Worm (Caenorhabditis elegans) whole organism, L4 larva: ENCODE results near the gene C27D8.1.

Experiments used
- D1046.2 ChIP-seq: fragments of 200-800 bp; sonication (Bioruptor generic); IDR thresholded peaks from 2 replicates; pipeline ENCODE4 v1.3.6; 2022; ENCODE audit warnings: missing genetic modification characterization, missing compliant biosample characterization
- F26F4.8 ChIP-seq: fragments of 200-800 bp; sonication (Bioruptor generic); conservative IDR thresholded peaks from 2 replicates; pipeline ENCODE4 v1.3.6; 2022; ENCODE audit warnings: missing genetic modification characterization, missing compliant biosample characterization
- F37D6.2 ChIP-seq: sonication (generic microtip); optimal IDR thresholded peaks from 2 replicates; lab custom pipeline; 2016; ENCODE audit warnings: mild to moderate bottlenecking, missing genetic modification characterization, missing compliant biosample characterization
- F44E2.7 ChIP-seq: fragments of 200-800 bp; sonication (Bioruptor generic); IDR thresholded peaks from 2 replicates; pipeline ENCODE4 v2.1.2; 2022; ENCODE audit warnings: missing genetic modification characterization, missing compliant biosample characterization
- T26A8.4 ChIP-seq: fragments of 200-800 bp; sonication (Bioruptor generic); IDR thresholded peaks from 2 replicates; pipeline ENCODE4 v1.3.6; 2022; ENCODE audit warnings: missing genetic modification characterization, missing compliant biosample characterization
- Y48G9A.11 ChIP-seq: fragments of 200-800 bp; sonication (Bioruptor generic); IDR thresholded peaks from 2 replicates; pipeline ENCODE4 v1.3.6; 2022; ENCODE audit warnings: missing genetic modification reagents, missing genetic modification characterization, missing compliant biosample characterization
- Y75B8A.6 ChIP-seq: fragments of 200-800 bp; sonication (Bioruptor generic); IDR thresholded peaks from 2 replicates; pipeline ENCODE4 v1.3.6; 2022; ENCODE audit warnings: missing genetic modification reagents, missing genetic modification characterization, missing compliant biosample characterization
- ZK337.2 ChIP-seq: fragments of 200-800 bp; sonication (Bioruptor generic); IDR thresholded peaks from 2 replicates; pipeline ENCODE4 v1.3.6; 2022; ENCODE audit warnings: missing genetic modification reagents, missing genetic modification characterization, missing compliant biosample characterization
- aly-2 ChIP-seq: sonication (generic microtip); optimal IDR thresholded peaks from 2 replicates; lab custom pipeline; 2018; ENCODE audit warnings: missing biosample characterization, missing genetic modification characterization
- arid-1 ChIP-seq: fragments of 200-800 bp; sonication (Bioruptor generic); conservative IDR thresholded peaks from 2 replicates; pipeline ENCODE4 v1.3.6; 2022; ENCODE audit warnings: missing genetic modification reagents, missing genetic modification characterization, missing compliant biosample characterization
- ceh-20 ChIP-seq: fragments of 200-800 bp; sonication (Bioruptor generic); IDR thresholded peaks from 2 replicates; pipeline ENCODE4 v1.3.6; 2022; ENCODE audit warnings: missing genetic modification reagents, missing genetic modification characterization, missing compliant biosample characterization
- ceh-28 ChIP-seq: fragments of 150-350 bp; optimal IDR thresholded peaks from 2 replicates; lab custom pipeline; 2014; ENCODE audit warnings: missing biosample characterization, missing genetic modification reagents, missing genetic modification characterization
- ceh-44 ChIP-seq: fragments of 200-800 bp; sonication (Bioruptor generic); IDR thresholded peaks from 2 replicates; pipeline ENCODE4 v1.3.6; 2022; ENCODE audit warnings: missing genetic modification reagents, missing genetic modification characterization, missing compliant biosample characterization
- ctbp-1 ChIP-seq: fragments of 200-800 bp; sonication (Bioruptor generic); IDR thresholded peaks from 2 replicates; pipeline ENCODE4 v1.3.6; 2022; ENCODE audit warnings: missing genetic modification reagents, missing genetic modification characterization, missing compliant biosample characterization
- daf-16 ChIP-seq, 3 experiments: sonication (generic microtip); optimal IDR thresholded peaks; 2 replicates each; lab custom pipeline; 2016 to 2017; ENCODE audit warnings: missing genetic modification characterization in 3 of 3, missing genetic modification reagents in 3 of 3, mild to moderate bottlenecking in 2 of 3, missing compliant biosample characterization in 2 of 3, missing biosample characterization in 1 of 3, moderate library complexity in 1 of 3
- dmd-6 ChIP-seq: fragments of 200-800 bp; sonication (Bioruptor generic); IDR thresholded peaks from 2 replicates; pipeline ENCODE4 v1.3.6; 2022; ENCODE audit warnings: missing genetic modification reagents, missing genetic modification characterization, missing compliant biosample characterization
- dve-1 ChIP-seq: sonication (generic microtip); optimal IDR thresholded peaks from 2 replicates; lab custom pipeline; 2017; ENCODE audit warnings: antibody characterized with exemption, mild to moderate bottlenecking, missing genetic modification characterization, missing compliant biosample characterization; ENCODE audit not compliant: insufficient read depth
- egl-43 ChIP-seq: fragments of 200-800 bp; sonication (Bioruptor generic); IDR thresholded peaks from 2 replicates; pipeline ENCODE4 v1.3.6; 2022; ENCODE audit warnings: missing genetic modification reagents, missing genetic modification characterization, missing compliant biosample characterization
- fkh-10 ChIP-seq: fragments of 150-350 bp; optimal IDR thresholded peaks from 2 replicates; lab custom pipeline; 2014; ENCODE audit warnings: missing biosample characterization, missing genetic modification reagents, missing genetic modification characterization
- hif-1 ChIP-seq, 2 experiments: sonication (generic microtip); optimal IDR thresholded peaks; 2 replicates each; lab custom pipeline; 2016 to 2017; ENCODE audit warnings: missing compliant biosample characterization in 2 of 2, missing genetic modification characterization in 2 of 2, missing genetic modification reagents in 2 of 2, missing genotype in 2 of 2, mild to moderate bottlenecking in 1 of 2
- hlh-11 ChIP-seq: fragments of 200-800 bp; sonication (Bioruptor generic); optimal IDR thresholded peaks from 2 replicates; lab custom pipeline; 2018; ENCODE audit warnings: mild to moderate bottlenecking, missing genetic modification characterization, missing compliant biosample characterization
- hlh-30 ChIP-seq: sonication (generic microtip); optimal IDR thresholded peaks from 2 replicates; lab custom pipeline; 2017; ENCODE audit warnings: antibody characterized with exemption, mild to moderate bottlenecking, missing genetic modification characterization, missing compliant biosample characterization; ENCODE audit not compliant: insufficient read depth
- lin-1 ChIP-seq: fragments of 200-800 bp; sonication (Bioruptor generic); IDR thresholded peaks from 2 replicates; pipeline ENCODE4 v1.3.6; 2022; ENCODE audit warnings: missing genetic modification reagents, missing genetic modification characterization, missing compliant biosample characterization
- lir-3 ChIP-seq: sonication (generic microtip); optimal IDR thresholded peaks from 2 replicates; lab custom pipeline; 2016; ENCODE audit warnings: mild to moderate bottlenecking, missing genetic modification characterization, missing compliant biosample characterization
- mdl-1 ChIP-seq, 2 experiments: fragments of 150-350 bp in 1 of 2; sonication (generic microtip) in 1 of 2; optimal IDR thresholded peaks; 2 replicates each; lab custom pipeline; 2014 to 2017; ENCODE audit warnings: missing biosample characterization in 2 of 2, missing genetic modification characterization in 2 of 2
- mdt-29 ChIP-seq: fragments of 200-800 bp; sonication (Bioruptor generic); IDR thresholded peaks from 2 replicates; pipeline ENCODE4 v1.3.6; 2022; ENCODE audit warnings: missing genetic modification reagents, missing genetic modification characterization, missing compliant biosample characterization
- mxl-2 ChIP-seq: fragments of 200-800 bp; sonication (Bioruptor generic); conservative IDR thresholded peaks from 2 replicates; pipeline ENCODE4 v1.3.6; 2022; ENCODE audit warnings: missing genetic modification reagents, missing genetic modification characterization, missing compliant biosample characterization
- mxl-3 ChIP-seq: fragments of 200-800 bp; sonication (Bioruptor generic); optimal IDR thresholded peaks from 2 replicates; lab custom pipeline; 2018; ENCODE audit warnings: mild to moderate bottlenecking, missing genetic modification characterization, missing compliant biosample characterization
- nhr-102 ChIP-seq: sonication (generic microtip); optimal IDR thresholded peaks from 2 replicates; lab custom pipeline; 2016; ENCODE audit warnings: mild to moderate bottlenecking, missing genetic modification characterization, moderate library complexity, missing compliant biosample characterization
- nhr-237 ChIP-seq: sonication (generic microtip); optimal IDR thresholded peaks from 2 replicates; lab custom pipeline; 2017; ENCODE audit warnings: missing biosample characterization, missing genetic modification characterization
- nhr-25 ChIP-seq: sonication (generic microtip); optimal IDR thresholded peaks from 2 replicates; lab custom pipeline; 2017; ENCODE audit warnings: missing genetic modification characterization, mild to moderate bottlenecking, missing compliant biosample characterization, antibody characterized with exemption, moderate library complexity, borderline replicate concordance; ENCODE audit not compliant: insufficient read depth
- nhr-28 ChIP-seq: fragments of 150-350 bp; optimal IDR thresholded peaks from 2 replicates; lab custom pipeline; 2014; ENCODE audit warnings: missing biosample characterization, missing genetic modification characterization
- nhr-48 ChIP-seq: sonication (generic microtip); optimal IDR thresholded peaks from 2 replicates; lab custom pipeline; 2016; ENCODE audit warnings: mild to moderate bottlenecking, missing genetic modification characterization, missing compliant biosample characterization
- nhr-76 ChIP-seq: fragments of 150-350 bp; optimal IDR thresholded peaks from 2 replicates; lab custom pipeline; 2014; ENCODE audit warnings: missing biosample characterization, missing genetic modification characterization
- nhr-77 ChIP-seq: fragments of 150-350 bp; optimal IDR thresholded peaks from 2 replicates; lab custom pipeline; 2014; ENCODE audit warnings: missing biosample characterization, missing genetic modification characterization
- pha-4 ChIP-seq, 2 experiments: fragments of 150-350 bp in 1 of 2; fragments of 200-800 bp in 1 of 2; sonication (Bioruptor generic) in 1 of 2; IDR thresholded peaks in 1 of 2; optimal IDR thresholded peaks in 1 of 2; 2 replicates each; pipeline versions ENCODE4 v1.3.6 to Lab custom; 2014 to 2022; ENCODE audit warnings: missing genetic modification characterization in 2 of 2, missing genetic modification reagents in 2 of 2, missing biosample characterization in 1 of 2, missing compliant biosample characterization in 1 of 2
- php-3 ChIP-seq: fragments of 200-800 bp; sonication (Bioruptor generic); IDR thresholded peaks from 2 replicates; pipeline ENCODE4 v1.3.6; 2022; ENCODE audit warnings: missing genetic modification reagents, missing genetic modification characterization, missing compliant biosample characterization
- pqm-1 ChIP-seq: sonication (generic microtip); optimal IDR thresholded peaks from 2 replicates; lab custom pipeline; 2017; ENCODE audit warnings: missing biosample characterization, missing genetic modification characterization
- snpc-4 ChIP-seq: fragments of 150-350 bp; optimal IDR thresholded peaks from 2 replicates; lab custom pipeline; 2014; ENCODE audit warnings: missing biosample characterization, missing genetic modification characterization
- tra-1 ChIP-seq: fragments of 200-800 bp; sonication (Bioruptor generic); IDR thresholded peaks from 2 replicates; pipeline ENCODE4 v1.3.6; 2022; ENCODE audit warnings: missing genetic modification reagents, missing genetic modification characterization, missing compliant biosample characterization
- unc-130 ChIP-seq: sonication (generic microtip); optimal IDR thresholded peaks from 2 replicates; lab custom pipeline; 2016; ENCODE audit warnings: missing genetic modification reagents, missing genetic modification characterization, missing compliant biosample characterization
- unc-62 ChIP-seq, 3 experiments: fragments of 150-350 bp in 1 of 3; sonication (generic microtip); optimal IDR thresholded peaks in 2 of 3; peaks in 1 of 3; 1 replicate in 1 of 3; 2 replicates in 2 of 3; lab custom pipeline; 2014 to 2017; ENCODE audit warnings: missing biosample characterization in 3 of 3, missing genetic modification characterization in 3 of 3, missing genetic modification reagents in 3 of 3, missing genotype in 1 of 3

The C27D8.1 gene

ce11 chrIV:12689709-12690142, 27.9 kb upstream of the C27D8.1 start (continued):
- TF ChIP-seq hlh-11 (tag; lab: Kevin White, UChicago): peak; percentile 88
- no peak for TF ChIP-seq unc-130
- TF ChIP-seq ceh-28: no peak
- peak in 1 of 2 experiments; percentile 57 for TF ChIP-seq daf-16 (GFP tag; optimal IDR thresholded peaks at IDR 0.05; lab: Kevin White, UChicago)
- peak; percentile 73 for TF ChIP-seq daf-16 (tag; optimal IDR thresholded peaks at IDR 0.05; lab: Kevin White, UChicago)
- no peak for TF ChIP-seq nhr-25 (tag; lab: Kevin White, UChicago)
- no peak for TF ChIP-seq aly-2 (tag; lab: Kevin White, UChicago)
- no peak for TF ChIP-seq fkh-10 (GFP tag; lab: Kevin White, UChicago)
- peak; percentile 90 for TF ChIP-seq nhr-48 (tag; lab: Kevin White, UChicago)
- 0 out of 2 replicates have a peak, but pooled peaks have one; percentile 19 for TF ChIP-seq ceh-20 (GFP tag; lab: Robert Waterston, UW)
- no peak for TF ChIP-seq mxl-2 (GFP tag; lab: Robert Waterston, UW)
- TF ChIP-seq mxl-3 (GFP tag; lab: Kevin White, UChicago): peak; percentile 53
- no peak for TF ChIP-seq snpc-4 (tag; lab: Kevin White, UChicago)
- no peak for TF ChIP-seq lir-3 (tag; lab: Kevin White, UChicago)
- TF ChIP-seq F44E2.7 (GFP tag; lab: Robert Waterston, UW): no peak
- TF ChIP-seq ceh-44 (GFP tag; lab: Robert Waterston, UW): no peak
- no peak for TF ChIP-seq nhr-76 (tag; lab: Kevin White, UChicago)

DNA sequence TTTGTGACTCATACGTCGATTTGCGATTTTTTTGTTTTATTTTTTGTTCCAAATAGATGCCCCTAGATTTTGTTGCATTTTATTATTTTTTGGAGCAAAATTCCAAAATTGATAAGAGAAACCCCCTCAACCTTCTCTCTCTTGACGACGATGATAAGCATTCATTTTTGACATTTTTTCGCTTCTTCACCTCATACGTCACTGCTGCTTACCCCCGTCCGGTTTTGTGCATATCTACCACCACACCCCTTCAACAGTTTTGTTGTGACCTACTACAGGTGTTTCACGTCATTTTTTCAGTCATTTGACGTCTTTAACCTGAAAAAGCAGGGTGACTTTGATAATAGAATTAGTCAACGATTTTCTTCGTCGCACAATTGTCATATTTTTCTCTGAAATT, 18.8 kb upstream of the C27D8.1 start:
- TF ChIP-seq daf-16 (GFP tag; optimal IDR thresholded peaks at IDR 0.05; lab: Kevin White, UChicago) (no peak), daf-16 (tag; optimal IDR thresholded peaks at IDR 0.05; lab: Kevin White, UChicago) (peak; percentile 50), pqm-1 (peak; percentile 73), php-3 (0 out of 2 replicates have a peak, but pooled peaks have one; percentile 39), arid-1 (GFP tag; lab: Robert Waterston, UW) (no peak), lin-1 (GFP tag; lab: Robert Waterston, UW) (peak; percentile 60; the same call in 1 of the 2 replicates), tra-1 (0 out of 2 replicates have a peak, but pooled peaks have one; percentile 24), mdt-29 (GFP tag; lab: Robert Waterston, UW) (no peak), D1046.2 (no peak), nhr-28 (tag; lab: Kevin White, UChicago) (peak; percentile 38), hlh-30 (tag; lab: Kevin White, UChicago) (peak; percentile 24), hlh-11 (tag; lab: Kevin White, UChicago) (peak; percentile 62), nhr-77 (peak; percentile 55), unc-62 (GFP tag; optimal IDR thresholded peaks at IDR 0.05 in 1 of 2; lab: Kevin White, UChicago) (peak in 1 of 2 experiments; percentile 82), unc-62 (tag; optimal IDR thresholded peaks at IDR 0.05; lab: Kevin White, UChicago) (no peak), nhr-48 (tag; lab: Kevin White, UChicago) (no peak), nhr-102 (tag; lab: Kevin White, UChicago) (peak; percentile 11), mdl-1 (tag; optimal IDR thresholded peaks at IDR 0.05; lab: Kevin White, UChicago) (peak in 1 of 2 experiments; percentile 17), pha-4 (GFP tag; IDR thresholded peaks at IDR 0.05; lab: Robert Waterston, UW) (0 out of 2 replicates have a peak, but pooled peaks have one; percentile 12), pha-4 (tag; optimal IDR thresholded peaks at IDR 0.05; lab: Kevin White, UChicago) (no peak), dmd-6 (GFP tag; lab: Robert Waterston, UW) (peak; percentile 78), dve-1 (tag; lab: Kevin White, UChicago) (peak; percentile 6)
- TF ChIP-seq, all 104 proteins: peak for 15

DNA sequence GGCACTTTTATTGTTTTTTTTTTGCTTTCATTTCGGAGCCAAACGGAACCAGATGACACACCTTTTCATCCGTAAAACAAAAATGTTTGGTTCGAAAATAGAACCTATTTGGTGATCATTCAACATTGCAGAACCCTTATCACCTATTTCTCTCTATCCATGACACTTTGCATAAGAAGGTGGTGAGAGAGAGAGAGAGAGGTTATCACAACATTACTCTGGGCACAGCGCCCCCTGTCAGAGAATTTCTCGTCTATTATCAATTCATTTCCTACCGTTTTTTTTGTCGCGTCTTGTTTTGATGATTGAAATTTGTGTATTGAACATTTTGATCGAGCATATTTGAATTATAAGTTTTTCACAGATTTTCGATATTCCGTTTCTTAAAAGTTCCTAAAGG, 17.4 kb upstream of the C27D8.1 start:
- TF ChIP-seq dmd-6 (GFP tag; lab: Robert Waterston, UW) (peak; percentile 46; the same call in 1 of the 2 replicates), nhr-237 (tag; lab: Kevin White, UChicago) (no peak), ceh-20 (GFP tag; lab: Robert Waterston, UW) (no peak), egl-43 (GFP tag; lab: Robert Waterston, UW) (no peak), Y48G9A.11 (GFP tag; lab: Robert Waterston, UW) (no peak), nhr-76 (tag; lab: Kevin White, UChicago) (no peak), ceh-44 (GFP tag; lab: Robert Waterston, UW) (no peak), hlh-30 (tag; lab: Kevin White, UChicago) (no peak), ctbp-1 (GFP tag; lab: Robert Waterston, UW) (no peak), ZK337.2 (GFP tag; lab: Robert Waterston, UW) (no peak), hif-1 (tag; optimal IDR thresholded peaks at IDR 0.05; lab: Kevin White, UChicago) (no peak), F37D6.2 (tag; lab: Kevin White, UChicago) (no peak), mdl-1 (tag; optimal IDR thresholded peaks at IDR 0.05; lab: Kevin White, UChicago) (no peak), nhr-28 (tag; lab: Kevin White, UChicago) (peak; percentile 61), hlh-11 (tag; lab: Kevin White, UChicago) (peak; percentile 53), dve-1 (tag; lab: Kevin White, UChicago) (no peak), Y75B8A.6 (GFP tag; lab: Robert Waterston, UW) (no peak), daf-16 (GFP tag; optimal IDR thresholded peaks at IDR 0.05; lab: Kevin White, UChicago) (no peak), daf-16 (tag; optimal IDR thresholded peaks at IDR 0.05; lab: Kevin White, UChicago) (peak; percentile 73), F26F4.8 (GFP tag; lab: Robert Waterston, UW) (no peak), T26A8.4 (GFP tag; lab: Robert Waterston, UW) (no peak)
